Fruit fly (Drosophila melanogaster): Measurements from ENCODE around the gene spi.

The spi gene

dm6 chr2L:19533247-19533646 lies 43.9 kb downstream of the spi start, which contains the start of gene CG33116 (continued):
- TF ChIP-seq wdn (GFP tag; IDR thresholded peaks at IDR 0.05) (peak; percentile 57; the same call in 1 of the 2 replicates), Abd-B (GFP tag; optimal IDR thresholded peaks at IDR 0.05) (peak; percentile 52), dpn (GFP tag; optimal IDR thresholded peaks at IDR 0.05) (peak; percentile 86 to 87), CG33557 (GFP tag; optimal IDR thresholded peaks at IDR 0.05) (peak; percentile 81), vvl (GFP tag; IDR thresholded peaks at IDR 0.05) (peak; percentile 87), bowl (GFP tag; IDR thresholded peaks at IDR 0.05) (0 out of 2 replicates have a peak, but pooled peaks have one; percentile 52), run (tag; optimal IDR thresholded peaks at IDR 0.05) (peak; percentile 41), disco-r (GFP tag; optimal IDR thresholded peaks at IDR 0.05) (peak; percentile 66), toy (GFP tag; IDR thresholded peaks at IDR 0.05) (peak; percentile 24; the same call in 1 of the 2 replicates), HLH4C (GFP tag; IDR thresholded peaks at IDR 0.05; ENCODE audit: partially characterized antibody) (no peak), CG5245 (GFP tag; optimal IDR thresholded peaks at IDR 0.05) (peak; percentile 76), MBD-R2 (GFP tag; IDR thresholded peaks at IDR 0.05) (peak; percentile 96), pum (GFP tag; optimal IDR thresholded peaks at IDR 0.05) (peak; percentile 85), CG6272 (GFP tag; IDR thresholded peaks at IDR 0.05) (peak; percentile 30; the same call in 1 of the 2 replicates), CG7987 (GFP tag; optimal IDR thresholded peaks at IDR 0.05) (peak; percentile 73), Pdp1 (GFP tag; optimal IDR thresholded peaks at IDR 0.05) (peak; percentile 77 to 80), crp (GFP tag; optimal IDR thresholded peaks at IDR 0.05) (peak in 1 of 2 experiments; percentile 77), ewg (GFP tag; optimal IDR thresholded peaks at IDR 0.05) (peak; percentile 67), Nf-YA (GFP tag; IDR thresholded peaks at IDR 0.05) (no peak; the same call in 1 of the 2 replicates), CG11560 (tag; IDR thresholded peaks at IDR 0.05) (peak; percentile 42; the same call in 1 of the 3 replicates), cas (GFP tag; IDR thresholded peaks at IDR 0.05) (peak; percentile 32; the same call in 1 of the 2 replicates), danr (GFP tag; IDR thresholded peaks at IDR 0.05) (peak; percentile 31; the same call in 1 of the 2 replicates), crol (GFP tag; IDR thresholded peaks at IDR 0.05) (no peak), CG10321 (GFP tag; IDR thresholded peaks at IDR 0.05) (no peak), ase (GFP tag; IDR thresholded peaks at IDR 0.05) (peak; percentile 82), grn (GFP tag; optimal IDR thresholded peaks at IDR 0.05) (peak; percentile 25), ab (GFP tag; optimal IDR thresholded peaks at IDR 0.05) (peak; percentile 26), Bteb2 (GFP tag; optimal IDR thresholded peaks at IDR 0.05) (peak; percentile 79), Poxn (GFP tag; IDR thresholded peaks at IDR 0.05) (no peak), CG13775 (GFP tag; optimal IDR thresholded peaks at IDR 0.05) (peak; percentile 74), CG2889 (GFP tag; IDR thresholded peaks at IDR 0.05) (peak; percentile 64; the same call in 1 of the 3 replicates), zf30C (GFP tag; optimal IDR thresholded peaks at IDR 0.05) (no peak), sima (GFP tag; optimal IDR thresholded peaks at IDR 0.05) (peak; percentile 1), fu2 (GFP tag; optimal IDR thresholded peaks at IDR 0.05) (peak; percentile 88), CG15601 (tag; optimal IDR thresholded peaks at IDR 0.05) (peak; percentile 79), pnt (GFP tag; optimal IDR thresholded peaks at IDR 0.05) (peak; percentile 63), hb (GFP tag; IDR thresholded peaks at IDR 0.05; ENCODE audit: partially characterized antibody) (no peak), Drgx (GFP tag; IDR thresholded peaks at IDR 0.05) (peak; percentile 77), CG8924 (tag; optimal IDR thresholded peaks at IDR 0.05) (peak; percentile 79), CG6175 (GFP tag; IDR thresholded peaks at IDR 0.05) (peak; percentile 62; the same call in 1 of the 3 replicates), yki (optimal IDR thresholded peaks at IDR 0.05) (no peak), lilli (GFP tag; optimal IDR thresholded peaks at IDR 0.05) (peak; percentile 89), tap (tag; optimal IDR thresholded peaks at IDR 0.05) (peak; percentile 74), fd96Cb (tag; optimal IDR thresholded peaks at IDR 0.05) (peak; percentile 72), Hsf (GFP tag; optimal IDR thresholded peaks at IDR 0.05) (peak; percentile 87), CG13424 (tag; optimal IDR thresholded peaks at IDR 0.05) (peak; percentile 76), sug (tag; optimal IDR thresholded peaks at IDR 0.05) (peak; percentile 60), Sox100B (GFP tag; optimal IDR thresholded peaks at IDR 0.05) (peak; percentile 72), zen2 (GFP tag; IDR thresholded peaks at IDR 0.05; ENCODE audit: partially characterized antibody) (no peak), mirr (GFP tag; optimal IDR thresholded peaks at IDR 0.05) (peak; percentile 34), D19A (tag; optimal IDR thresholded peaks at IDR 0.05) (peak; percentile 75)
